Worm (Caenorhabditis elegans) whole organism, L4 larva: ENCODE data around the gene msp-81.

Source experiments
- F10B5.3 ChIP-seq: sonication (generic microtip); optimal IDR thresholded peaks from 2 replicates; lab custom pipeline; 2016; ENCODE audit warnings: mild to moderate bottlenecking, missing genetic modification characterization, missing compliant biosample characterization
- F44E2.7 ChIP-seq: fragments of 200-800 bp; sonication (Bioruptor generic); IDR thresholded peaks from 2 replicates; pipeline ENCODE4 v2.1.2; 2022; ENCODE audit warnings: missing genetic modification characterization, missing compliant biosample characterization
- F49E8.2 ChIP-seq: sonication (generic microtip); optimal IDR thresholded peaks from 2 replicates; lab custom pipeline; 2016; ENCODE audit warnings: missing compliant biosample characterization, mild to moderate bottlenecking, missing genetic modification characterization, borderline replicate concordance
- Y105C5A.15 ChIP-seq: fragments of 200-800 bp; sonication (Bioruptor generic); IDR thresholded peaks from 2 replicates; pipeline ENCODE4 v1.3.6; 2022; ENCODE audit warnings: missing genetic modification characterization, missing compliant biosample characterization
- Y5F2A.4 ChIP-seq: fragments of 200-800 bp; sonication (Bioruptor generic); optimal IDR thresholded peaks from 2 replicates; lab custom pipeline; 2018; ENCODE audit warnings: mild to moderate bottlenecking, missing genetic modification characterization, missing compliant biosample characterization
- aha-1 ChIP-seq: fragments of 150-350 bp; peaks from one replicate; lab custom pipeline; 2014; ENCODE audit warnings: missing biosample characterization, missing genetic modification characterization
- ama-1 ChIP-seq: fragments of 150-350 bp; optimal IDR thresholded peaks from 2 replicates; lab custom pipeline; 2014; ENCODE audit warnings: inconsistent platforms, mixed read lengths
- arid-1 ChIP-seq: fragments of 200-800 bp; sonication (Bioruptor generic); conservative IDR thresholded peaks from 2 replicates; pipeline ENCODE4 v1.3.6; 2022; ENCODE audit warnings: missing genetic modification reagents, missing genetic modification characterization, missing compliant biosample characterization
- attf-4 ChIP-seq: sonication (generic microtip); optimal IDR thresholded peaks from 3 replicates; lab custom pipeline; 2017; ENCODE audit warnings: missing biosample characterization, missing genetic modification characterization
- ceh-32 ChIP-seq: sonication (generic microtip); optimal IDR thresholded peaks from 2 replicates; lab custom pipeline; 2016; ENCODE audit warnings: mild to moderate bottlenecking, missing genetic modification characterization, missing compliant biosample characterization; ENCODE audit not compliant: poor library complexity
- daf-12 ChIP-seq: fragments of 150-350 bp; optimal IDR thresholded peaks from 2 replicates; lab custom pipeline; 2014; ENCODE audit warnings: missing biosample characterization, missing genetic modification reagents, missing genetic modification characterization
- daf-16 ChIP-seq, 3 experiments: sonication (generic microtip); optimal IDR thresholded peaks; 2 replicates each; lab custom pipeline; 2016 to 2017; ENCODE audit warnings: missing genetic modification characterization in 3 of 3, missing genetic modification reagents in 3 of 3, mild to moderate bottlenecking in 2 of 3, missing compliant biosample characterization in 2 of 3, missing biosample characterization in 1 of 3, moderate library complexity in 1 of 3
- daf-19 ChIP-seq: fragments of 200-800 bp; sonication (Bioruptor generic); conservative IDR thresholded peaks from 2 replicates; pipeline ENCODE4 v1.3.6; 2022; ENCODE audit warnings: missing genetic modification characterization, missing compliant biosample characterization
- dmd-8 ChIP-seq: fragments of 200-800 bp; sonication (Bioruptor generic); IDR thresholded peaks from 2 replicates; pipeline ENCODE4 v1.3.6; 2022; ENCODE audit warnings: missing genetic modification characterization, missing compliant biosample characterization
- duxl-1 ChIP-seq: sonication (generic microtip); optimal IDR thresholded peaks from 2 replicates; lab custom pipeline; 2016; ENCODE audit warnings: mild to moderate bottlenecking, missing genetic modification characterization, moderate library complexity, missing compliant biosample characterization; ENCODE audit not compliant: poor library complexity
- dve-1 ChIP-seq: sonication (generic microtip); optimal IDR thresholded peaks from 2 replicates; lab custom pipeline; 2017; ENCODE audit warnings: antibody characterized with exemption, mild to moderate bottlenecking, missing genetic modification characterization, missing compliant biosample characterization; ENCODE audit not compliant: insufficient read depth
- fkh-10 ChIP-seq: fragments of 150-350 bp; optimal IDR thresholded peaks from 2 replicates; lab custom pipeline; 2014; ENCODE audit warnings: missing biosample characterization, missing genetic modification reagents, missing genetic modification characterization
- fos-1 ChIP-seq: fragments of 150-350 bp; optimal IDR thresholded peaks from 2 replicates; lab custom pipeline; 2014; ENCODE audit warnings: missing biosample characterization, missing genetic modification characterization
- jun-1 ChIP-seq: fragments of 150-350 bp; optimal IDR thresholded peaks from 2 replicates; lab custom pipeline; 2014; ENCODE audit warnings: missing biosample characterization, missing genetic modification reagents, missing genetic modification characterization
- lim-7 ChIP-seq: fragments of 200-800 bp; sonication (Bioruptor generic); IDR thresholded peaks from 2 replicates; pipeline ENCODE4 v1.3.6; 2022; ENCODE audit warnings: missing genetic modification characterization, missing compliant biosample characterization
- lin-13 ChIP-seq: fragments of 150-350 bp; optimal IDR thresholded peaks from 2 replicates; lab custom pipeline; 2014; ENCODE audit warnings: missing biosample characterization, missing genetic modification reagents, missing genetic modification characterization
- lin-15B ChIP-seq: fragments of 150-350 bp; sonication (generic microtip); optimal IDR thresholded peaks from 3 replicates; lab custom pipeline; 2014; ENCODE audit warnings: missing biosample characterization, missing genetic modification characterization
- lin-29 ChIP-seq: fragments of 200-800 bp; sonication (Bioruptor generic); IDR thresholded peaks from 2 replicates; pipeline ENCODE4 v1.3.6; 2022; ENCODE audit warnings: missing genetic modification reagents, missing genetic modification characterization, missing compliant biosample characterization
- lsy-2 ChIP-seq, 2 experiments: fragments of 150-350 bp in 1 of 2; sonication (generic microtip) in 1 of 2; optimal IDR thresholded peaks; 2 replicates each; lab custom pipeline; 2014 to 2017; ENCODE audit warnings: missing biosample characterization in 2 of 2, missing genetic modification characterization in 2 of 2
- madf-5 ChIP-seq, 2 experiments: fragments of 200-800 bp; sonication (Bioruptor generic); IDR thresholded peaks; 2 replicates each; pipeline ENCODE4 v1.3.6; 2022; ENCODE audit warnings: missing compliant biosample characterization in 2 of 2, missing genetic modification characterization in 2 of 2
- mdt-29 ChIP-seq: fragments of 200-800 bp; sonication (Bioruptor generic); IDR thresholded peaks from 2 replicates; pipeline ENCODE4 v1.3.6; 2022; ENCODE audit warnings: missing genetic modification reagents, missing genetic modification characterization, missing compliant biosample characterization
- mep-1 ChIP-seq: fragments of 150-350 bp; sonication (generic microtip); optimal IDR thresholded peaks from 3 replicates; lab custom pipeline; 2014; ENCODE audit warnings: missing biosample characterization, missing genetic modification characterization
- mxl-3 ChIP-seq: fragments of 200-800 bp; sonication (Bioruptor generic); optimal IDR thresholded peaks from 2 replicates; lab custom pipeline; 2018; ENCODE audit warnings: mild to moderate bottlenecking, missing genetic modification characterization, missing compliant biosample characterization
- nhr-10 ChIP-seq: fragments of 150-350 bp; optimal IDR thresholded peaks from 2 replicates; lab custom pipeline; 2014; ENCODE audit warnings: missing biosample characterization, missing genetic modification characterization
- nhr-28 ChIP-seq: fragments of 150-350 bp; optimal IDR thresholded peaks from 2 replicates; lab custom pipeline; 2014; ENCODE audit warnings: missing biosample characterization, missing genetic modification characterization
- nhr-41 ChIP-seq: fragments of 200-800 bp; sonication (Bioruptor generic); IDR thresholded peaks from 2 replicates; pipeline ENCODE4 v1.3.6; 2022; ENCODE audit warnings: missing genetic modification reagents, missing genetic modification characterization, missing compliant biosample characterization
- nhr-48 ChIP-seq: sonication (generic microtip); optimal IDR thresholded peaks from 2 replicates; lab custom pipeline; 2016; ENCODE audit warnings: mild to moderate bottlenecking, missing genetic modification characterization, missing compliant biosample characterization
- nhr-6 ChIP-seq: fragments of 150-350 bp; optimal IDR thresholded peaks from 2 replicates; lab custom pipeline; 2014; ENCODE audit warnings: missing biosample characterization, missing genetic modification characterization
- rbr-2 ChIP-seq: sonication (generic microtip); optimal IDR thresholded peaks from 2 replicates; lab custom pipeline; 2016; ENCODE audit warnings: missing genotype, missing genetic modification characterization, missing compliant biosample characterization
- snpc-1.2 ChIP-seq: fragments of 200-800 bp; sonication (Bioruptor generic); IDR thresholded peaks from 2 replicates; pipeline ENCODE4 v1.3.6; 2022; ENCODE audit warnings: missing genetic modification reagents, missing genetic modification characterization, missing compliant biosample characterization
- spr-1 ChIP-seq: sonication (generic microtip); optimal IDR thresholded peaks from 2 replicates; lab custom pipeline; 2016; ENCODE audit warnings: mild to moderate bottlenecking, missing genetic modification characterization, missing compliant biosample characterization
- tag-97 ChIP-seq: fragments of 200-800 bp; sonication (Bioruptor generic); IDR thresholded peaks from 2 replicates; pipeline ENCODE4 v1.3.6; 2022; ENCODE audit warnings: missing genetic modification characterization, missing compliant biosample characterization
- unc-39 ChIP-seq: sonication (generic microtip); optimal IDR thresholded peaks from 2 replicates; lab custom pipeline; 2017; ENCODE audit warnings: missing biosample characterization, missing genetic modification characterization
- zfp-3 ChIP-seq: fragments of 200-800 bp; sonication (Bioruptor generic); conservative IDR thresholded peaks from 2 replicates; pipeline ENCODE4 v1.3.6; 2022; ENCODE audit warnings: missing genetic modification reagents, missing genetic modification characterization, missing compliant biosample characterization
- zip-11 ChIP-seq: fragments of 200-800 bp; sonication (Bioruptor generic); IDR thresholded peaks from 2 replicates; pipeline ENCODE4 v1.3.6; 2022; ENCODE audit warnings: missing genetic modification characterization, missing compliant biosample characterization
- ztf-7 ChIP-seq: fragments of 150-350 bp; optimal IDR thresholded peaks from 2 replicates; lab custom pipeline; 2014; ENCODE audit warnings: missing biosample characterization, missing genetic modification characterization

The msp-81 gene

ce11 chrIV:9867915-9868314 is 31.7 kb upstream of the msp-81 start (continued):
- TF ChIP-seq madf-5 (GFP tag; IDR thresholded peaks at IDR 0.05; lab: Robert Waterston, UW) (no peak), mxl-3 (GFP tag; lab: Kevin White, UChicago) (peak; percentile 86), attf-4 (tag; lab: Kevin White, UChicago) (no peak), spr-1 (no peak), ztf-7 (tag; lab: Kevin White, UChicago) (no peak), fos-1 (tag; lab: Kevin White, UChicago) (no peak), Y5F2A.4 (GFP tag; lab: Kevin White, UChicago) (no peak), aha-1 (tag; lab: Kevin White, UChicago) (peak; percentile 92), daf-19 (GFP tag; lab: Robert Waterston, UW) (no peak), lin-15B (tag; lab: Kevin White, UChicago) (no peak), nhr-41 (GFP tag; lab: Robert Waterston, UW) (no peak), arid-1 (GFP tag; lab: Robert Waterston, UW) (no peak), zip-11 (no peak), unc-39 (tag; lab: Kevin White, UChicago) (no peak), jun-1 (no peak), nhr-6 (tag; lab: Kevin White, UChicago) (no peak), snpc-1.2 (GFP tag; lab: Robert Waterston, UW) (no peak), lin-13 (GFP tag; lab: Kevin White, UChicago) (no peak), lsy-2 (tag; optimal IDR thresholded peaks at IDR 0.05; lab: Kevin White, UChicago) (peak; percentile 5 to 79), nhr-48 (peak; percentile 98), lim-7 (GFP tag; lab: Robert Waterston, UW) (no peak), daf-12 (tag; lab: Kevin White, UChicago) (no peak), F49E8.2 (tag; lab: Kevin White, UChicago) (no peak), ceh-32 (tag; lab: Kevin White, UChicago) (no peak), ama-1 (lab: Kevin White, UChicago) (no peak), dmd-8 (no peak), lin-29 (no peak), mep-1 (tag; lab: Kevin White, UChicago) (peak; percentile 59), tag-97 (no peak), duxl-1 (peak; percentile 9), F44E2.7 (GFP tag; lab: Robert Waterston, UW) (no peak), daf-16 (GFP tag; optimal IDR thresholded peaks at IDR 0.05; lab: Kevin White, UChicago) (no peak), daf-16 (tag; optimal IDR thresholded peaks at IDR 0.05; lab: Kevin White, UChicago) (no peak), mdt-29 (GFP tag; lab: Robert Waterston, UW) (peak; percentile 90), rbr-2 (tag; lab: Kevin White, UChicago) (no peak), zfp-3 (GFP tag; lab: Robert Waterston, UW) (no peak)
- TF ChIP-seq, all 104 proteins: peak for 26

- TF ChIP-seq nhr-28 (tag; lab: Kevin White, UChicago) = peak; percentile 86
- TF ChIP-seq F10B5.3 (tag; lab: Kevin White, UChicago) = no peak
- TF ChIP-seq nhr-10 (tag; lab: Kevin White, UChicago) = no peak
- no peak for TF ChIP-seq mep-1 (tag; lab: Kevin White, UChicago)
- no peak for TF ChIP-seq Y105C5A.15 (GFP tag; lab: Robert Waterston, UW)
- TF ChIP-seq fkh-10 (GFP tag; lab: Kevin White, UChicago) = no peak
- TF ChIP-seq dve-1 = no peak
- TF ChIP-seq madf-5 (GFP tag; IDR thresholded peaks at IDR 0.05; lab: Robert Waterston, UW) = no peak
- no peak for TF ChIP-seq F49E8.2 (tag; lab: Kevin White, UChicago)
Observed at ce11 chrIV:9866865-9867264, 30.6 kb upstream of the msp-81 start.
